Worm (Caenorhabditis elegans): ENCODE measurements around the gene F36F12.1.
"Not testable (repeated sequence)": the region's sequence is repeated elsewhere in the genome, so short reads cannot be mapped to it uniquely, and the experiment has no call there.

DNA sequence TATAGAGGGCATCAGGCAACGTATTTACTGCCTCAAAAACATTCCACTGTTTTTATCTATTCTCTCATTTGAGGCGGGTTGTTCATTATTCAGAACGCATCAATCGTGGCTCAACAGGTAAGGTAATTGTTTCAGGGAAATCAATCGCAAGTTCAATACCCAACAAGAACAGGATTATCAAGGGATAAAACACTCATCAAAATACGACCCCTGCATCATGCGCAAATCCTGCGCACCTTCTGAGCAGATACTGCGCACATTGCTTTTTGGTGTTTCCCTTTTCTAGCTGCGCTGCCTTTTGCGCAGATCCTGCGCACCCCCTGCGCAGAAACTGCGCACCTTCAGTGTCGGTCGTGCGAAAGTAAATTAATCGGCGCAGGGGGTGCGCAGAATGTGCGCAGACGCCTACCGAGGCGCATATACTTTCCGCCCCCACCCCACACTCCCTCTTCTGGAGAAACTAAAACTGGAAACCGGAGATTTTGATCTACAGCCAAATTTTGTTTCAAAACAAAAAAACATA lies 17.2 kb downstream of the F36F12.1 start, which contains the start of gene F36F12.3:
- not testable (repeated sequence) for TF ChIP-seq nhr-237 (tag; optimal IDR thresholded peaks at IDR 0.05); zip-11 (GFP tag; IDR thresholded peaks at IDR 0.05); zfp-3 (GFP tag; conservative IDR thresholded peaks at IDR 0.05)

Measured in whole organism, L4 larva.